Worm (Caenorhabditis elegans) whole organism, young adult: ENCODE results near the gene acs-15.

Experiments
- B0019.2 ChIP-seq: fragments of 200-800 bp; sonication (Bioruptor generic); conservative IDR thresholded peaks from 2 replicates; pipeline ENCODE4 v1.3.6; 2022; ENCODE audit warnings: missing genetic modification reagents, missing genetic modification characterization, missing compliant biosample characterization
- B0261.1 ChIP-seq: sonication (generic microtip); optimal IDR thresholded peaks from 2 replicates; lab custom pipeline; 2016; ENCODE audit warnings: mild to moderate bottlenecking, missing genetic modification characterization, moderate library complexity, missing compliant biosample characterization
- C17E4.6 ChIP-seq: fragments of 200-800 bp; sonication (Bioruptor generic); IDR thresholded peaks from 2 replicates; pipeline ENCODE4 v1.3.6; 2022; ENCODE audit warnings: missing genetic modification reagents, missing genetic modification characterization, missing compliant biosample characterization
- F10E7.11 ChIP-seq: sonication (generic microtip); optimal IDR thresholded peaks from 2 replicates; lab custom pipeline; 2017; ENCODE audit warnings: mild to moderate bottlenecking, missing genetic modification characterization, moderate library complexity, missing compliant biosample characterization
- F23B12.7 ChIP-seq: sonication (generic microtip); optimal IDR thresholded peaks from 2 replicates; lab custom pipeline; 2017; ENCODE audit warnings: missing genetic modification characterization, mild to moderate bottlenecking, missing compliant biosample characterization, antibody characterized with exemption, moderate library complexity; ENCODE audit not compliant: insufficient read depth
- F57A8.1 ChIP-seq: fragments of 200-800 bp; sonication (Bioruptor generic); optimal IDR thresholded peaks from 2 replicates; lab custom pipeline; 2018; ENCODE audit warnings: mild to moderate bottlenecking, missing genetic modification characterization, moderate library complexity, missing compliant biosample characterization
- T07F8.4 ChIP-seq: sonication (generic microtip); optimal IDR thresholded peaks from 2 replicates; lab custom pipeline; 2016; ENCODE audit warnings: mild to moderate bottlenecking, missing genetic modification characterization, moderate library complexity, missing compliant biosample characterization
- T26A5.8 ChIP-seq: sonication (generic microtip); optimal IDR thresholded peaks from 2 replicates; lab custom pipeline; 2016; ENCODE audit warnings: missing genetic modification characterization, missing compliant biosample characterization
- Y53F4B.3 ChIP-seq: fragments of 200-800 bp; sonication (Bioruptor generic); IDR thresholded peaks from 2 replicates; pipeline ENCODE4 v1.3.6; 2022; ENCODE audit warnings: missing genetic modification reagents, missing genetic modification characterization, missing compliant biosample characterization
- Y67H2A.10 ChIP-seq: fragments of 200-800 bp; sonication (Bioruptor generic); conservative IDR thresholded peaks from 2 replicates; pipeline ENCODE4 v1.3.6; 2022; ENCODE audit warnings: missing genetic modification reagents, missing genetic modification characterization, missing compliant biosample characterization
- ZK185.1 ChIP-seq: sonication (generic microtip); optimal IDR thresholded peaks from 2 replicates; lab custom pipeline; 2016; ENCODE audit warnings: mild to moderate bottlenecking, missing genetic modification characterization, missing compliant biosample characterization; ENCODE audit not compliant: poor library complexity, severe bottlenecking
- akir-1 ChIP-seq: fragments of 200-800 bp; sonication (Bioruptor generic); optimal IDR thresholded peaks from 2 replicates; lab custom pipeline; 2018; ENCODE audit warnings: mild to moderate bottlenecking, missing genetic modification characterization, moderate library complexity, missing compliant biosample characterization
- ama-1 ChIP-seq, 3 experiments: fragments of 150-350 bp in 1 of 3; sonication (generic microtip) in 2 of 3; optimal IDR thresholded peaks; 2 replicates each; lab custom pipeline; 2014 to 2018; ENCODE audit warnings: missing biosample characterization in 2 of 3, missing genetic modification characterization in 2 of 3, missing genetic modification reagents in 2 of 3
- aptf-2 ChIP-seq: fragments of 200-800 bp; sonication (Bioruptor generic); conservative IDR thresholded peaks from 2 replicates; pipeline ENCODE4 v1.3.6; 2022; ENCODE audit warnings: missing genetic modification reagents, missing genetic modification characterization, missing compliant biosample characterization
- aptf-3 ChIP-seq: fragments of 200-800 bp; sonication (Bioruptor generic); IDR thresholded peaks from 2 replicates; pipeline ENCODE4 v1.3.6; 2022; ENCODE audit warnings: missing genetic modification characterization, missing compliant biosample characterization
- athp-1 ChIP-seq: sonication (generic microtip); optimal IDR thresholded peaks from 2 replicates; lab custom pipeline; 2017; ENCODE audit warnings: mild to moderate bottlenecking, missing genetic modification characterization, missing compliant biosample characterization
- attf-6 ChIP-seq: fragments of 200-800 bp; sonication (Bioruptor generic); IDR thresholded peaks from 2 replicates; pipeline ENCODE4 v1.3.6; 2022; ENCODE audit warnings: missing genetic modification reagents, missing genetic modification characterization, missing compliant biosample characterization
- bed-1 ChIP-seq: fragments of 200-800 bp; sonication (Bioruptor generic); IDR thresholded peaks from 2 replicates; pipeline ENCODE4 v1.3.6; 2022; ENCODE audit warnings: missing genetic modification reagents, missing genetic modification characterization, missing compliant biosample characterization
- bed-2 ChIP-seq: fragments of 200-800 bp; sonication (Bioruptor generic); IDR thresholded peaks from 2 replicates; pipeline ENCODE4 v1.3.6; 2022; ENCODE audit warnings: missing genetic modification reagents, missing genetic modification characterization, missing compliant biosample characterization
- ccch-3 ChIP-seq: fragments of 200-800 bp; sonication (Bioruptor generic); optimal IDR thresholded peaks from 2 replicates; lab custom pipeline; 2018; ENCODE audit warnings: mild to moderate bottlenecking, missing genetic modification characterization, missing compliant biosample characterization
- ceh-100 ChIP-seq: fragments of 200-800 bp; sonication (Bioruptor generic); IDR thresholded peaks from 2 replicates; pipeline ENCODE4 v1.3.6; 2022; ENCODE audit warnings: missing genetic modification reagents, missing genetic modification characterization, missing compliant biosample characterization
- ceh-40 ChIP-seq: fragments of 200-800 bp; sonication (Bioruptor generic); IDR thresholded peaks from 2 replicates; pipeline ENCODE4 v1.3.6; 2022; ENCODE audit warnings: missing genetic modification characterization, missing compliant biosample characterization
- ceh-91 ChIP-seq: fragments of 200-800 bp; sonication (Bioruptor generic); IDR thresholded peaks from 2 replicates; pipeline ENCODE4 v1.3.6; 2022; ENCODE audit warnings: missing genetic modification reagents, missing genetic modification characterization, missing compliant biosample characterization
- dox-1 ChIP-seq: fragments of 200-800 bp; sonication (Bioruptor generic); IDR thresholded peaks from 2 replicates; pipeline ENCODE4 v1.3.6; 2022; ENCODE audit warnings: missing genetic modification reagents, missing genetic modification characterization, missing compliant biosample characterization
- egl-18 ChIP-seq: fragments of 200-800 bp; sonication (Bioruptor generic); IDR thresholded peaks from 2 replicates; pipeline ENCODE4 v1.3.6; 2022; ENCODE audit warnings: missing genetic modification reagents, missing genetic modification characterization, missing compliant biosample characterization
- egrh-3 ChIP-seq: fragments of 200-800 bp; sonication (Bioruptor generic); IDR thresholded peaks from 2 replicates; pipeline ENCODE4 v1.3.6; 2022; ENCODE audit warnings: missing genetic modification reagents, missing genetic modification characterization, missing compliant biosample characterization
- ekl-4 ChIP-seq: fragments of 200-800 bp; sonication (Bioruptor generic); IDR thresholded peaks from 2 replicates; pipeline ENCODE4 v1.3.6; 2022; ENCODE audit warnings: missing genetic modification reagents, missing genetic modification characterization, missing compliant biosample characterization
- ets-4 ChIP-seq: fragments of 200-800 bp; sonication (Bioruptor generic); optimal IDR thresholded peaks from 2 replicates; lab custom pipeline; 2018; ENCODE audit warnings: mild to moderate bottlenecking, missing genetic modification characterization, missing compliant biosample characterization
- fkh-3 ChIP-seq: sonication (generic microtip); optimal IDR thresholded peaks from 2 replicates; lab custom pipeline; 2016; ENCODE audit warnings: mild to moderate bottlenecking, missing genetic modification characterization, missing compliant biosample characterization
- gei-17 ChIP-seq: fragments of 200-800 bp; sonication (Bioruptor generic); optimal IDR thresholded peaks from 2 replicates; lab custom pipeline; 2018; ENCODE audit warnings: mild to moderate bottlenecking, missing genetic modification characterization, missing compliant biosample characterization
- him-1 ChIP-seq: sonication (generic microtip); optimal IDR thresholded peaks from 2 replicates; lab custom pipeline; 2016; ENCODE audit warnings: missing genotype, missing genetic modification reagents, missing genetic modification characterization, missing compliant biosample characterization
- hlh-26 ChIP-seq: fragments of 200-800 bp; sonication (Bioruptor generic); conservative IDR thresholded peaks from 2 replicates; pipeline ENCODE4 v1.3.6; 2022; ENCODE audit warnings: missing genetic modification reagents, missing genetic modification characterization, missing compliant biosample characterization
- hmg-1.2 ChIP-seq: fragments of 200-800 bp; sonication (Bioruptor generic); IDR thresholded peaks from 2 replicates; pipeline ENCODE4 v1.3.6; 2022; ENCODE audit warnings: missing genetic modification reagents, missing genetic modification characterization, missing compliant biosample characterization
- hmg-20 ChIP-seq: fragments of 200-800 bp; sonication (Bioruptor generic); IDR thresholded peaks from 2 replicates; pipeline ENCODE4 v1.3.6; 2022; ENCODE audit warnings: missing genetic modification reagents, missing genetic modification characterization, missing compliant biosample characterization
- lsl-1 ChIP-seq: fragments of 200-800 bp; sonication (Bioruptor generic); optimal IDR thresholded peaks from 2 replicates; lab custom pipeline; 2018; ENCODE audit warnings: mild to moderate bottlenecking, missing genetic modification characterization, moderate library complexity, missing compliant biosample characterization
- madf-6 ChIP-seq: fragments of 200-800 bp; sonication (Bioruptor generic); IDR thresholded peaks from 2 replicates; pipeline ENCODE4 v1.3.6; 2022; ENCODE audit warnings: missing genetic modification reagents, missing genetic modification characterization, missing compliant biosample characterization
- mcd-1 ChIP-seq: fragments of 200-800 bp; sonication (Bioruptor generic); IDR thresholded peaks from 2 replicates; pipeline ENCODE4 v1.3.6; 2022; ENCODE audit warnings: missing genetic modification reagents, missing genetic modification characterization, missing compliant biosample characterization
- nfya-1 ChIP-seq: sonication (generic microtip); optimal IDR thresholded peaks from 2 replicates; lab custom pipeline; 2017; ENCODE audit warnings: antibody characterized with exemption, missing compliant biosample characterization, missing genetic modification characterization, borderline replicate concordance; ENCODE audit not compliant: insufficient read depth
- nhr-80 ChIP-seq: sonication (generic microtip); optimal IDR thresholded peaks from 2 replicates; lab custom pipeline; 2016; ENCODE audit warnings: missing genetic modification characterization, missing compliant biosample characterization
- pha-4 ChIP-seq: fragments of 150-350 bp; sonication (generic microtip); optimal IDR thresholded peaks from 2 replicates; lab custom pipeline; 2014; ENCODE audit warnings: missing biosample characterization, missing genetic modification reagents, missing genetic modification characterization
- rec-8 ChIP-seq, 2 experiments: sonication (generic microtip); optimal IDR thresholded peaks; 2 replicates each; lab custom pipeline; 2016; ENCODE audit warnings: mild to moderate bottlenecking in 2 of 2, missing genetic modification characterization in 2 of 2, missing genetic modification reagents in 2 of 2, missing genotype in 2 of 2, missing biosample characterization in 1 of 2, missing compliant biosample characterization in 1 of 2, moderate library complexity in 1 of 2
- repo-1 ChIP-seq: sonication (generic microtip); optimal IDR thresholded peaks from 2 replicates; lab custom pipeline; 2017; ENCODE audit warnings: mild to moderate bottlenecking, missing genetic modification characterization, missing compliant biosample characterization
- snpc-1.1 ChIP-seq: sonication (generic microtip); optimal IDR thresholded peaks from 2 replicates; lab custom pipeline; 2017; ENCODE audit warnings: missing genetic modification characterization, mild to moderate bottlenecking, missing compliant biosample characterization, antibody characterized with exemption, moderate library complexity, missing genotype, missing genetic modification reagents; ENCODE audit not compliant: insufficient read depth
- unc-62 ChIP-seq: fragments of 150-350 bp; optimal IDR thresholded peaks from 2 replicates; lab custom pipeline; 2014; ENCODE audit warnings: missing biosample characterization, missing genetic modification reagents, missing genetic modification characterization
- ztf-18 ChIP-seq: sonication (generic microtip); optimal IDR thresholded peaks from 2 replicates; lab custom pipeline; 2016; ENCODE audit warnings: missing genotype, mild to moderate bottlenecking, missing genetic modification characterization, missing compliant biosample characterization
- ztf-22 ChIP-seq: fragments of 200-800 bp; sonication (Bioruptor generic); optimal IDR thresholded peaks from 2 replicates; lab custom pipeline; 2018; ENCODE audit warnings: mild to moderate bottlenecking, missing genetic modification characterization, moderate library complexity, missing compliant biosample characterization

Gene acs-15

DNA sequence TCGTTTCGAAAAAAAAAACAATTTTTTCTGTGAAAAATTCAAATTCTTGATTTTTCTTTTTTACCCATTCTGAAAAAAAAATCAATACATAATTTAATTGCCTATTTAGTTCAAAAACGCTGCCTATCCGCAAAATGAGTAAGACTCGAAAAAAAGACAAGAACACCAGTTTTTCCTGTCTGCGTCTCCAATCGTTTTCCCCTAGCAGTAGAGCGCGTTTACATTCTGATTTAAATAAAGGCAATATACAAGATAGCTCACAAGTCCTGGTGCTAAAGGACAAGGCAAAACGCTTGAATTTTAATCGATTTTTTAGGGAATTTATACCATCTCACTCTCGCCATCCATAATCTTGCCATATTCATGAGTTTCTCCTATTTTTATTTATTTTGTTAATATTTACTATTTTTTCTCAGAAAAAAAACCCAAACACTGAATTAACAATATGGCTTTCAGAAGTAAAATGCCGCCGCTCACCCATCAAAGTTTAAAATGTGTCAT is 19.5 kb upstream of the acs-15 start, which contains the start of gene fbxc-33:
Gene fbxc-33, plus strand, starts transcription at position 451 of the 501 bp plus-strand sequence.
- TF ChIP-seq Y67H2A.10 (GFP tag; lab: Robert Waterston, UW) = no peak
- TF ChIP-seq mcd-1 (GFP tag; lab: Robert Waterston, UW) = peak; percentile 75

ce11 chrII:915206-915605 is 17.6 kb upstream of the acs-15 start:
- TF ChIP-seq B0019.2 (GFP tag; lab: Robert Waterston, UW) (no peak), ZK185.1 (no peak), lsl-1 (GFP tag; lab: Kevin White, UChicago) (no peak), ama-1 (optimal IDR thresholded peaks at IDR 0.05; lab: Kevin White, UChicago) (no peak), ama-1 (GFP tag; optimal IDR thresholded peaks at IDR 0.05; lab: Kevin White, UChicago) (no peak), ceh-91 (GFP tag; lab: Robert Waterston, UW) (no peak), Y53F4B.3 (GFP tag; lab: Robert Waterston, UW) (no peak), dox-1 (GFP tag; lab: Robert Waterston, UW) (peak; percentile 63), bed-2 (GFP tag; lab: Robert Waterston, UW) (no peak), ztf-18 (tag; lab: Kevin White, UChicago) (no peak), bed-1 (no peak), mcd-1 (GFP tag; lab: Robert Waterston, UW) (peak; percentile 35; the same call in 1 of the 2 replicates), aptf-2 (no peak), ccch-3 (no peak), attf-6 (GFP tag; lab: Robert Waterston, UW) (no peak), egl-18 (GFP tag; lab: Robert Waterston, UW) (no peak), unc-62 (GFP tag; lab: Kevin White, UChicago) (no peak), madf-6 (GFP tag; lab: Robert Waterston, UW) (no peak), F57A8.1 (GFP tag; lab: Kevin White, UChicago) (no peak), nhr-80 (tag; lab: Kevin White, UChicago) (peak; percentile 95), repo-1 (tag; lab: Kevin White, UChicago) (no peak), ets-4 (peak; percentile 94), C17E4.6 (GFP tag; lab: Robert Waterston, UW) (no peak), F10E7.11 (tag; lab: Kevin White, UChicago) (no peak), aptf-3 (GFP tag; lab: Robert Waterston, UW) (no peak), him-1 (tag; lab: Kevin White, UChicago) (no peak), hmg-20 (GFP tag; lab: Robert Waterston, UW) (no peak), fkh-3 (tag; lab: Kevin White, UChicago) (no peak), pha-4 (tag; lab: Kevin White, UChicago) (peak; percentile 89), T26A5.8 (tag; lab: Kevin White, UChicago) (no peak), hmg-1.2 (GFP tag; lab: Robert Waterston, UW) (no peak), B0261.1 (tag; lab: Kevin White, UChicago) (no peak), ceh-40 (no peak), F23B12.7 (tag; lab: Kevin White, UChicago) (no peak), athp-1 (tag; lab: Kevin White, UChicago) (no peak), snpc-1.1 (tag; lab: Kevin White, UChicago) (no peak), gei-17 (GFP tag; lab: Kevin White, UChicago) (no peak), egrh-3 (GFP tag; lab: Robert Waterston, UW) (no peak), rec-8 (tag; optimal IDR thresholded peaks at IDR 0.05; lab: Kevin White, UChicago) (no peak), akir-1 (GFP tag; lab: Kevin White, UChicago) (no peak), ekl-4 (GFP tag; lab: Robert Waterston, UW) (no peak), ztf-22 (GFP tag; lab: Kevin White, UChicago) (peak; percentile 67), T07F8.4 (tag; lab: Kevin White, UChicago) (no peak), nfya-1 (tag; lab: Kevin White, UChicago) (no peak), hlh-26 (no peak), ceh-100 (no peak)
